Worm (Caenorhabditis elegans) whole organism, midembryonic: ENCODE data around the gene wdr-48.

ENCODE experiments used
- cog-1 ChIP-seq: sonication (generic microtip); optimal IDR thresholded peaks from 2 replicates; lab custom pipeline; 2016; ENCODE audit warnings: missing genetic modification characterization, missing compliant biosample characterization
- flt-1 ChIP-seq: fragments of 200-800 bp; sonication (Bioruptor generic); IDR thresholded peaks from 2 replicates; pipeline ENCODE4 v1.3.6; 2022; ENCODE audit warnings: missing genetic modification characterization, missing compliant biosample characterization
- klf-2 ChIP-seq: fragments of 200-800 bp; sonication (Bioruptor generic); conservative IDR thresholded peaks from 2 replicates; pipeline ENCODE4 v1.3.6; 2022; ENCODE audit warnings: missing genetic modification reagents, missing genetic modification characterization, missing compliant biosample characterization
- med-1 ChIP-seq: sonication (generic microtip); optimal IDR thresholded peaks from 2 replicates; lab custom pipeline; 2017; ENCODE audit warnings: missing genetic modification characterization, mild to moderate bottlenecking, missing compliant biosample characterization, antibody characterized with exemption, missing genetic modification reagents; ENCODE audit not compliant: insufficient read depth
- ref-1 ChIP-seq: fragments of 200-800 bp; sonication (Bioruptor generic); conservative IDR thresholded peaks from 2 replicates; pipeline ENCODE4 v1.3.6; 2022; ENCODE audit warnings: missing genetic modification reagents, missing genetic modification characterization, missing compliant biosample characterization
- tab-1 ChIP-seq: fragments of 200-800 bp; sonication (Bioruptor generic); IDR thresholded peaks from 2 replicates; pipeline ENCODE4 v1.3.6; 2022; ENCODE audit warnings: missing genetic modification characterization, missing compliant biosample characterization
- ztf-23 ChIP-seq: fragments of 200-800 bp; sonication (Bioruptor generic); IDR thresholded peaks from 2 replicates; pipeline ENCODE4 v1.3.6; 2022; ENCODE audit warnings: missing genetic modification reagents, missing genetic modification characterization, missing compliant biosample characterization
- ztf-29 ChIP-seq: fragments of 200-800 bp; sonication (Bioruptor generic); IDR thresholded peaks from 2 replicates; pipeline ENCODE4 v1.3.6; 2022; ENCODE audit warnings: missing genetic modification reagents, missing genetic modification characterization, missing compliant biosample characterization

DNA sequence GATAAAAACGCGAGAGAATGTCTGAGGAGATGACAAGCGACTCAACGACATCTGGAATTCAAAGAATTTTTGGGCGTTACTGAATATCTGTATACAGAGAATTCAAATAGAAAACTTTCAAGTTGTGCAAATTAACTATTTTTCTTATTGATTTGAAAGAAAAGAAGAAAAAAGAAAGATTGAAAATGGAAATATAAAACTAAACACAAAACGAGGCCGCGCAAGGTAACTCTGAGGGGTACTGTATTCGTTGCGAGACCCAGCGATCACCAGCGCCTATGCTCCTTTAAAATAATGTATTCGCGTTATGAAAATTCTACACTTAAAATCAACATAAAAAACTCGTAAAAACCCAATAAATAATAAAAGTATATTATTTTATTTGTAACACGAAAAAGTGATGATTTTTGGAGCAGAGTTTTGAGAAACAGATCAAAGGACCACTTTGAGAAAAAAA is 17.1 kb downstream of the wdr-48 start, which contains the start of gene asb-1:
- TF ChIP-seq flt-1 (GFP tag; lab: Robert Waterston, UW) (no peak), med-1 (GFP tag; lab: Kevin White, UChicago) (no peak), ztf-29 (GFP tag; lab: Robert Waterston, UW) (no peak), klf-2 (no peak), ztf-23 (no peak), tab-1 (GFP tag; lab: Robert Waterston, UW) (no peak), ref-1 (GFP tag; lab: Robert Waterston, UW) (no peak), cog-1 (tag; lab: Kevin White, UChicago) (no peak)
